Worm (Caenorhabditis elegans) whole organism, L2 larva: ENCODE measurements around the gene srh-277.
A peak's percentile ranks its signal among the peaks of the same experiment; 100 is the strongest.

Experiments used
- C34F6.9 ChIP-seq: fragments of 150-350 bp; optimal IDR thresholded peaks from 2 replicates; lab custom pipeline; 2014; ENCODE audit warnings: missing biosample characterization, missing genetic modification characterization
- F13H6.1 ChIP-seq: sonication (generic microtip); optimal IDR thresholded peaks from 2 replicates; lab custom pipeline; 2016; ENCODE audit warnings: missing genetic modification characterization, missing compliant biosample characterization
- Y55F3AM.14 ChIP-seq: fragments of 200-800 bp; sonication (Bioruptor generic); optimal IDR thresholded peaks from 2 replicates; lab custom pipeline; 2018; ENCODE audit warnings: mild to moderate bottlenecking, missing genetic modification characterization, missing compliant biosample characterization
- ZK546.5 ChIP-seq: sonication (generic microtip); optimal IDR thresholded peaks from 2 replicates; lab custom pipeline; 2017; ENCODE audit warnings: missing biosample characterization, missing genetic modification characterization
- alr-1 ChIP-seq: fragments of 150-350 bp; optimal IDR thresholded peaks from 2 replicates; lab custom pipeline; 2014; ENCODE audit warnings: missing biosample characterization, missing genetic modification characterization
- aly-2 ChIP-seq: fragments of 150-350 bp; optimal IDR thresholded peaks from 2 replicates; lab custom pipeline; 2014; ENCODE audit warnings: missing biosample characterization, missing genetic modification characterization
- ama-1 ChIP-seq: fragments of 150-350 bp; optimal IDR thresholded peaks from 2 replicates; lab custom pipeline; 2018; ENCODE audit warnings: inconsistent platforms
- blmp-1 ChIP-seq: sonication (generic microtip); optimal IDR thresholded peaks from 2 replicates; lab custom pipeline; 2017; ENCODE audit warnings: missing genetic modification characterization, mild to moderate bottlenecking, missing compliant biosample characterization, antibody characterized with exemption, moderate library complexity; ENCODE audit not compliant: insufficient read depth
- ceh-16 ChIP-seq: fragments of 150-350 bp; optimal IDR thresholded peaks from 2 replicates; lab custom pipeline; 2014; ENCODE audit warnings: missing biosample characterization, missing genetic modification characterization
- ceh-82 ChIP-seq: fragments of 150-350 bp; optimal IDR thresholded peaks from 2 replicates; lab custom pipeline; 2014; ENCODE audit warnings: missing biosample characterization, missing genetic modification characterization
- crh-2 ChIP-seq: sonication (generic microtip); optimal IDR thresholded peaks from 2 replicates; lab custom pipeline; 2017; ENCODE audit warnings: missing biosample characterization, missing genetic modification characterization
- dmd-4 ChIP-seq: sonication (generic microtip); optimal IDR thresholded peaks from 2 replicates; lab custom pipeline; 2017; ENCODE audit warnings: missing biosample characterization, missing genetic modification characterization
- egl-27 ChIP-seq: sonication (generic microtip); optimal IDR thresholded peaks from 3 replicates; lab custom pipeline; 2017; ENCODE audit warnings: missing biosample characterization, missing genetic modification reagents, missing genetic modification characterization
- elt-1 ChIP-seq: fragments of 150-350 bp; optimal IDR thresholded peaks from 2 replicates; lab custom pipeline; 2014; ENCODE audit warnings: missing biosample characterization, missing genetic modification characterization
- elt-3 ChIP-seq: sonication (generic microtip); optimal IDR thresholded peaks from 2 replicates; lab custom pipeline; 2017; ENCODE audit warnings: missing biosample characterization, missing genetic modification characterization
- gmeb-1 ChIP-seq: fragments of 150-350 bp; optimal IDR thresholded peaks from 2 replicates; lab custom pipeline; 2014; ENCODE audit warnings: missing biosample characterization, missing genetic modification characterization
- lin-11 ChIP-seq: fragments of 150-350 bp; sonication (generic microtip); optimal IDR thresholded peaks from 2 replicates; lab custom pipeline; 2014; ENCODE audit warnings: missing biosample characterization, missing genetic modification characterization, inconsistent platforms, mixed read lengths
- lin-13 ChIP-seq: fragments of 150-350 bp; optimal IDR thresholded peaks from 2 replicates; lab custom pipeline; 2014; ENCODE audit warnings: missing biosample characterization, missing genetic modification reagents, missing genetic modification characterization
- lin-39 ChIP-seq: fragments of 150-350 bp; optimal IDR thresholded peaks from 2 replicates; lab custom pipeline; 2014; ENCODE audit warnings: missing biosample characterization, missing genetic modification reagents, missing genetic modification characterization
- lsy-2 ChIP-seq, 2 experiments: fragments of 150-350 bp in 1 of 2; sonication (generic microtip) in 1 of 2; optimal IDR thresholded peaks; 2 replicates each; lab custom pipeline; 2014 to 2017; ENCODE audit warnings: missing biosample characterization in 2 of 2, missing genetic modification characterization in 2 of 2
- mab-5 ChIP-seq: fragments of 150-350 bp; optimal IDR thresholded peaks from 2 replicates; lab custom pipeline; 2014; ENCODE audit warnings: missing biosample characterization, missing genetic modification characterization
- mbf-1 ChIP-seq: sonication (generic microtip); optimal IDR thresholded peaks from 2 replicates; lab custom pipeline; 2017; ENCODE audit warnings: missing biosample characterization, missing genetic modification characterization
- mdl-1 ChIP-seq, 2 experiments: fragments of 150-350 bp in 1 of 2; sonication (generic microtip) in 1 of 2; optimal IDR thresholded peaks; 2 replicates each; lab custom pipeline; 2017; ENCODE audit warnings: missing biosample characterization in 2 of 2, missing genetic modification characterization in 2 of 2
- nhr-10 ChIP-seq: sonication (generic microtip); optimal IDR thresholded peaks from 2 replicates; lab custom pipeline; 2017; ENCODE audit warnings: missing biosample characterization, missing genetic modification characterization
- nhr-11 ChIP-seq: fragments of 150-350 bp; optimal IDR thresholded peaks from 2 replicates; lab custom pipeline; 2014; ENCODE audit warnings: missing biosample characterization, missing genetic modification characterization
- nhr-129 ChIP-seq: fragments of 150-350 bp; optimal IDR thresholded peaks from 2 replicates; lab custom pipeline; 2014; ENCODE audit warnings: missing biosample characterization, missing genetic modification characterization
- nhr-21 ChIP-seq: fragments of 150-350 bp; optimal IDR thresholded peaks from 2 replicates; lab custom pipeline; 2014; ENCODE audit warnings: missing biosample characterization, missing genetic modification characterization
- nhr-23 ChIP-seq: fragments of 150-350 bp; optimal IDR thresholded peaks from 2 replicates; lab custom pipeline; 2014; ENCODE audit warnings: missing biosample characterization, missing genetic modification reagents, missing genetic modification characterization
- nhr-25 ChIP-seq: fragments of 150-350 bp; sonication (generic microtip); optimal IDR thresholded peaks from 3 replicates; lab custom pipeline; 2014; ENCODE audit warnings: missing biosample characterization, missing genetic modification characterization
- nhr-6 ChIP-seq: fragments of 150-350 bp; optimal IDR thresholded peaks from 2 replicates; lab custom pipeline; 2014; ENCODE audit warnings: missing biosample characterization, missing genetic modification characterization
- nhr-77 ChIP-seq: fragments of 150-350 bp; optimal IDR thresholded peaks from 2 replicates; lab custom pipeline; 2014; ENCODE audit warnings: missing biosample characterization, missing genetic modification characterization
- peb-1 ChIP-seq: fragments of 150-350 bp; optimal IDR thresholded peaks from 2 replicates; lab custom pipeline; 2014; ENCODE audit warnings: missing biosample characterization, missing genetic modification characterization
- sem-4 ChIP-seq: fragments of 150-350 bp; optimal IDR thresholded peaks from 2 replicates; lab custom pipeline; 2014; ENCODE audit warnings: missing biosample characterization, missing genetic modification reagents, missing genetic modification characterization
- skn-1 ChIP-seq: sonication (generic microtip); optimal IDR thresholded peaks from 2 replicates; lab custom pipeline; 2017; ENCODE audit warnings: missing biosample characterization, missing genetic modification characterization
- sma-3 ChIP-seq: sonication (generic microtip); optimal IDR thresholded peaks from 2 replicates; lab custom pipeline; 2016; ENCODE audit warnings: missing genetic modification reagents, missing genetic modification characterization, missing compliant biosample characterization
- sma-9 ChIP-seq, 2 experiments: fragments of 150-350 bp in 1 of 2; sonication (generic microtip) in 1 of 2; optimal IDR thresholded peaks; 2 replicates each; lab custom pipeline; 2014 to 2016; ENCODE audit warnings: missing genetic modification characterization in 2 of 2, mild to moderate bottlenecking in 1 of 2, missing biosample characterization in 1 of 2, missing compliant biosample characterization in 1 of 2, missing genetic modification reagents in 1 of 2, moderate library complexity in 1 of 2
- unc-39 ChIP-seq: fragments of 150-350 bp; optimal IDR thresholded peaks from 2 replicates; lab custom pipeline; 2014; ENCODE audit warnings: missing biosample characterization, missing genetic modification characterization
- unc-55 ChIP-seq: fragments of 150-350 bp; sonication (generic microtip); optimal IDR thresholded peaks from 3 replicates; lab custom pipeline; 2014; ENCODE audit warnings: missing biosample characterization, missing genetic modification reagents, missing genetic modification characterization
- unc-62 ChIP-seq: fragments of 150-350 bp; optimal IDR thresholded peaks from 2 replicates; lab custom pipeline; 2014; ENCODE audit warnings: missing biosample characterization, missing genetic modification reagents, missing genetic modification characterization
- zag-1 ChIP-seq: fragments of 150-350 bp; optimal IDR thresholded peaks from 2 replicates; lab custom pipeline; 2014; ENCODE audit warnings: missing biosample characterization, missing genetic modification characterization
- ztf-1 ChIP-seq: fragments of 200-800 bp; sonication (Bioruptor generic); conservative IDR thresholded peaks from 2 replicates; pipeline ENCODE4 v1.3.6; 2022; ENCODE audit warnings: missing genetic modification characterization, missing compliant biosample characterization
- ztf-11 ChIP-seq: sonication (generic microtip); optimal IDR thresholded peaks from 2 replicates; lab custom pipeline; 2017; ENCODE audit warnings: missing biosample characterization, missing genetic modification characterization
- ztf-4 ChIP-seq: fragments of 150-350 bp; optimal IDR thresholded peaks from 2 replicates; lab custom pipeline; 2014; ENCODE audit warnings: missing biosample characterization, missing genetic modification characterization

Gene srh-277

ce11 chrV:16209837-16210236 lies 26.8 kb downstream of the srh-277 start, which contains the start of gene oac-15:
TSS of gene oac-15 (minus strand) at chrV:16209937.
- TF ChIP-seq F13H6.1 (no peak), peb-1 (tag; lab: Kevin White, UChicago) (no peak), mbf-1 (tag; lab: Kevin White, UChicago) (no peak), egl-27 (tag; lab: Kevin White, UChicago) (no peak), ceh-82 (tag; lab: Kevin White, UChicago) (no peak), nhr-77 (tag; lab: Kevin White, UChicago) (no peak), nhr-25 (no peak), lin-13 (GFP tag; lab: Kevin White, UChicago) (no peak), ZK546.5 (tag; lab: Kevin White, UChicago) (no peak), ztf-11 (no peak), gmeb-1 (tag; lab: Kevin White, UChicago) (no peak), ama-1 (lab: Kevin White, UChicago) (no peak), zag-1 (no peak), nhr-11 (tag; lab: Kevin White, UChicago) (no peak), lsy-2 (tag; optimal IDR thresholded peaks at IDR 0.05; lab: Kevin White, UChicago) (no peak), lin-11 (tag; lab: Kevin White, UChicago) (no peak), nhr-129 (no peak)
- TF ChIP-seq, all 48 proteins: peak for 0

ce11 chrV:16210257-16211002 lies 27.4 kb downstream of the srh-277 start, which contains the start of gene F11A5.16:
TSS of gene F11A5.16 (plus strand) at chrV:16210952.
- TF ChIP-seq sma-9 (GFP tag; optimal IDR thresholded peaks at IDR 0.05; lab: Kevin White, UChicago) (no peak), sma-9 (tag; optimal IDR thresholded peaks at IDR 0.05; lab: Kevin White, UChicago) (no peak), elt-1 (tag; lab: Kevin White, UChicago) (no peak), nhr-10 (tag; lab: Kevin White, UChicago) (no peak), unc-39 (tag; lab: Kevin White, UChicago) (no peak), mbf-1 (tag; lab: Kevin White, UChicago) (no peak), nhr-25 (no peak), sma-3 (no peak)

ce11 chrV:16211713-16212112 lies 28.7 kb downstream of the srh-277 start:
- TF ChIP-seq mdl-1 (tag; optimal IDR thresholded peaks at IDR 0.05; lab: Kevin White, UChicago), result no peak
- TF ChIP-seq sma-9 (GFP tag; optimal IDR thresholded peaks at IDR 0.05; lab: Kevin White, UChicago), result peak; percentile 76
- TF ChIP-seq sma-9 (tag; optimal IDR thresholded peaks at IDR 0.05; lab: Kevin White, UChicago), result no peak
- peak; percentile 61 for TF ChIP-seq nhr-21 (tag; lab: Kevin White, UChicago)
- no peak for TF ChIP-seq elt-1 (tag; lab: Kevin White, UChicago)

ce11 chrV:16213323-16213722 lies 30.3 kb downstream of the srh-277 start:
- TF ChIP-seq dmd-4, result no peak
- no peak for TF ChIP-seq skn-1
- peak; percentile 91 for TF ChIP-seq sma-9 (GFP tag; optimal IDR thresholded peaks at IDR 0.05; lab: Kevin White, UChicago)
- no peak for TF ChIP-seq sma-9 (tag; optimal IDR thresholded peaks at IDR 0.05; lab: Kevin White, UChicago)
- no peak for TF ChIP-seq ZK546.5 (tag; lab: Kevin White, UChicago)
- no peak for TF ChIP-seq alr-1 (tag; lab: Kevin White, UChicago)
- TF ChIP-seq C34F6.9, result no peak
- no peak for TF ChIP-seq aly-2
- TF ChIP-seq sma-3, result peak; percentile 36
- TF ChIP-seq lin-39 (tag; lab: Kevin White, UChicago), result no peak
- no peak for TF ChIP-seq elt-1 (tag; lab: Kevin White, UChicago)
- no peak for TF ChIP-seq zag-1
- TF ChIP-seq nhr-10 (tag; lab: Kevin White, UChicago), result no peak
- TF ChIP-seq nhr-11 (tag; lab: Kevin White, UChicago), result no peak
- TF ChIP-seq nhr-21 (tag; lab: Kevin White, UChicago), result peak; percentile 81
- TF ChIP-seq nhr-23 (tag; lab: Kevin White, UChicago), result no peak
- no peak for TF ChIP-seq unc-55 (GFP tag; lab: Kevin White, UChicago)
- no peak for TF ChIP-seq ztf-4 (tag; lab: Kevin White, UChicago)
- TF ChIP-seq gmeb-1 (tag; lab: Kevin White, UChicago), result peak; percentile 27
- peak; percentile 49 for TF ChIP-seq blmp-1 (tag; lab: Kevin White, UChicago)
- peak; percentile 0 for TF ChIP-seq egl-27 (tag; lab: Kevin White, UChicago)
- TF ChIP-seq unc-62 (GFP tag; lab: Kevin White, UChicago), result no peak
- no peak for TF ChIP-seq mab-5 (tag; lab: Kevin White, UChicago)
- no peak for TF ChIP-seq elt-3
- TF ChIP-seq F13H6.1, result no peak
- TF ChIP-seq nhr-129, result no peak
- TF ChIP-seq peb-1 (tag; lab: Kevin White, UChicago), result no peak
- TF ChIP-seq ztf-1, result no peak
- TF ChIP-seq sem-4, result no peak
- no peak for TF ChIP-seq mbf-1 (tag; lab: Kevin White, UChicago)
- TF ChIP-seq ceh-82 (tag; lab: Kevin White, UChicago), result no peak
- TF ChIP-seq ztf-11, result no peak
- TF ChIP-seq nhr-6 (tag; lab: Kevin White, UChicago), result no peak
- TF ChIP-seq nhr-77 (tag; lab: Kevin White, UChicago), result no peak
- no peak for TF ChIP-seq ceh-16 (tag; lab: Kevin White, UChicago)
- no peak for TF ChIP-seq lsy-2 (tag; optimal IDR thresholded peaks at IDR 0.05; lab: Kevin White, UChicago)
- TF ChIP-seq crh-2 (tag; lab: Kevin White, UChicago), result peak; percentile 5
- TF ChIP-seq Y55F3AM.14, result peak; percentile 14
